Fruit fly (Drosophila melanogaster) whole organism, pupa: ENCODE measurements around the gene ClpX.

Source experiments
- CG10348 ChIP-seq: fragments of 200-800 bp; sonication (Bioruptor generic); IDR thresholded peaks from 2 replicates; pipeline ENCODE4 v1.3.6; 2022; ENCODE audit warnings: missing biosample characterization, missing genetic modification characterization
- CG12605 ChIP-seq: fragments of 200-800 bp; sonication (Bioruptor generic); IDR thresholded peaks from 2 replicates; pipeline ENCODE4 v1.3.6; 2022; ENCODE audit warnings: missing biosample characterization, missing genetic modification characterization
- CG13204 ChIP-seq: fragments of 200-800 bp; sonication (Bioruptor generic); optimal IDR thresholded peaks from 2 replicates; lab custom pipeline; 2018; ENCODE audit warnings: missing biosample characterization, mild to moderate bottlenecking, missing genetic modification characterization, moderate library complexity
- CG14655 ChIP-seq: fragments of 200-800 bp; sonication (Bioruptor generic); optimal IDR thresholded peaks from 3 replicates; lab custom pipeline; 2017; ENCODE audit warnings: mild to moderate bottlenecking, missing biosample characterization, missing genetic modification reagents, missing genetic modification characterization
- CG15710 ChIP-seq: fragments of 200-800 bp; sonication (Bioruptor generic); optimal IDR thresholded peaks from 2 replicates; lab custom pipeline; 2018; ENCODE audit warnings: missing biosample characterization, mild to moderate bottlenecking, missing genetic modification characterization, moderate library complexity
- CG17806 ChIP-seq: fragments of 200-800 bp; sonication (Bioruptor generic); optimal IDR thresholded peaks from 2 replicates; lab custom pipeline; 2018; ENCODE audit warnings: missing biosample characterization, mild to moderate bottlenecking, missing genetic modification characterization, moderate library complexity
- CG32121 ChIP-seq: fragments of 200-800 bp; sonication (Bioruptor generic); IDR thresholded peaks from 2 replicates; pipeline ENCODE4 v1.3.6; 2022; ENCODE audit warnings: missing biosample characterization, missing genetic modification characterization
- CG34367 ChIP-seq: fragments of 200-800 bp; sonication (Bioruptor generic); optimal IDR thresholded peaks from 2 replicates; lab custom pipeline; 2018; ENCODE audit warnings: missing biosample characterization, mild to moderate bottlenecking, missing genetic modification characterization
- CG4496 ChIP-seq: fragments of 200-800 bp; sonication (Bioruptor generic); IDR thresholded peaks from 3 replicates; pipeline ENCODE4 v1.3.6; 2022; ENCODE audit warnings: missing biosample characterization, missing genetic modification characterization
- CG8159 ChIP-seq: fragments of 200-800 bp; sonication (Bioruptor generic); optimal IDR thresholded peaks from 3 replicates; lab custom pipeline; 2018; ENCODE audit warnings: missing biosample characterization, mild to moderate bottlenecking, missing genetic modification characterization, moderate library complexity
- CG8301 ChIP-seq: fragments of 200-800 bp; sonication (Bioruptor generic); optimal IDR thresholded peaks from 2 replicates; lab custom pipeline; 2018; ENCODE audit warnings: missing biosample characterization, mild to moderate bottlenecking, missing genetic modification characterization
- CG9948 ChIP-seq: fragments of 200-800 bp; sonication (Bioruptor generic); optimal IDR thresholded peaks from 2 replicates; lab custom pipeline; 2018; ENCODE audit warnings: missing biosample characterization, mild to moderate bottlenecking, missing genetic modification characterization, moderate library complexity
- D1 ChIP-seq: fragments of 200-800 bp; sonication (Bioruptor generic); optimal IDR thresholded peaks from 2 replicates; lab custom pipeline; 2018; ENCODE audit warnings: missing biosample characterization, mild to moderate bottlenecking, missing genetic modification characterization, moderate library complexity
- EcR ChIP-seq: fragments of 200-800 bp; sonication (Bioruptor generic); optimal IDR thresholded peaks from 3 replicates; lab custom pipeline; 2019; ENCODE audit warnings: missing biosample characterization, missing genetic modification characterization, mild to moderate bottlenecking, moderate library complexity, missing genetic modification reagents
- Ets98B ChIP-seq: fragments of 200-800 bp; sonication (Bioruptor generic); IDR thresholded peaks from 2 replicates; pipeline ENCODE4 v1.3.6; 2022; ENCODE audit warnings: missing biosample characterization, missing genetic modification characterization
- Pif1A ChIP-seq: fragments of 200-800 bp; sonication (Bioruptor generic); optimal IDR thresholded peaks from 3 replicates; lab custom pipeline; 2016; ENCODE audit warnings: missing biosample characterization, missing genetic modification characterization
- Pif1B ChIP-seq: fragments of 200-800 bp; sonication (Bioruptor generic); optimal IDR thresholded peaks from 3 replicates; lab custom pipeline; 2016; ENCODE audit warnings: missing biosample characterization, missing genetic modification characterization
- Snoo ChIP-seq: fragments of 200-800 bp; sonication (Bioruptor generic); optimal IDR thresholded peaks from 3 replicates; lab custom pipeline; 2017; ENCODE audit warnings: missing biosample characterization, mild to moderate bottlenecking, missing genetic modification characterization, inconsistent platforms
- fd96Ca ChIP-seq: fragments of 200-800 bp; sonication (Bioruptor generic); IDR thresholded peaks from 3 replicates; pipeline ENCODE4 v1.3.6; 2022; ENCODE audit warnings: missing biosample characterization, missing genetic modification characterization
- gl ChIP-seq: fragments of 200-800 bp; sonication (Bioruptor generic); optimal IDR thresholded peaks from 2 replicates; lab custom pipeline; 2018; ENCODE audit warnings: missing biosample characterization, mild to moderate bottlenecking, missing genetic modification characterization
- rn ChIP-seq: fragments of 200-800 bp; sonication (Bioruptor generic); IDR thresholded peaks from 2 replicates; pipeline ENCODE4 v1.3.6; 2022; ENCODE audit warnings: missing biosample characterization, missing genetic modification characterization

ClpX gene

dm6 chr3R:19905932-19906439 is 2.5 kb upstream of the ClpX start:
- TF ChIP-seq CG13204 (GFP tag; lab: Kevin White, UChicago): peak; percentile 57
- TF ChIP-seq CG9948 (tag; lab: Kevin White, UChicago): peak; percentile 78
- no peak for TF ChIP-seq D1
- peak; percentile 83 for TF ChIP-seq CG14655 (GFP tag; lab: Kevin White, UChicago)
- TF ChIP-seq Ets98B (GFP tag; lab: Robert Waterston, UW): peak; percentile 83
- TF ChIP-seq CG10348 (GFP tag; lab: Robert Waterston, UW): no peak; the same call in 1 of the 2 replicates
- TF ChIP-seq Pif1A (GFP tag; lab: Kevin White, UChicago): peak; percentile 83
- TF ChIP-seq Snoo (tag; lab: Kevin White, UChicago): peak; percentile 87
- peak; percentile 69 for TF ChIP-seq Pif1B
- TF ChIP-seq EcR (GFP tag; lab: Kevin White, UChicago): peak; percentile 49
- peak; percentile 91 for TF ChIP-seq CG32121 (GFP tag; lab: Robert Waterston, UW)
- TF ChIP-seq gl (tag; lab: Kevin White, UChicago): peak; percentile 74
- TF ChIP-seq CG8159 (tag; lab: Kevin White, UChicago): peak; percentile 84
- peak; percentile 78 for TF ChIP-seq CG8301 (tag; lab: Kevin White, UChicago)
- peak; percentile 77 for TF ChIP-seq CG12605 (GFP tag; lab: Robert Waterston, UW)
- TF ChIP-seq CG17806 (tag; lab: Kevin White, UChicago): peak; percentile 78
- TF ChIP-seq CG34367 (tag; lab: Kevin White, UChicago): peak; percentile 82
- peak; percentile 92 for TF ChIP-seq fd96Ca (GFP tag; lab: Robert Waterston, UW)
- no peak; the same call in 1 of the 2 replicates for TF ChIP-seq rn (GFP tag; lab: Robert Waterston, UW)
- TF ChIP-seq CG4496 (GFP tag; lab: Robert Waterston, UW): peak; percentile 94
- peak; percentile 85 for TF ChIP-seq CG15710 (tag; lab: Kevin White, UChicago)

DNA sequence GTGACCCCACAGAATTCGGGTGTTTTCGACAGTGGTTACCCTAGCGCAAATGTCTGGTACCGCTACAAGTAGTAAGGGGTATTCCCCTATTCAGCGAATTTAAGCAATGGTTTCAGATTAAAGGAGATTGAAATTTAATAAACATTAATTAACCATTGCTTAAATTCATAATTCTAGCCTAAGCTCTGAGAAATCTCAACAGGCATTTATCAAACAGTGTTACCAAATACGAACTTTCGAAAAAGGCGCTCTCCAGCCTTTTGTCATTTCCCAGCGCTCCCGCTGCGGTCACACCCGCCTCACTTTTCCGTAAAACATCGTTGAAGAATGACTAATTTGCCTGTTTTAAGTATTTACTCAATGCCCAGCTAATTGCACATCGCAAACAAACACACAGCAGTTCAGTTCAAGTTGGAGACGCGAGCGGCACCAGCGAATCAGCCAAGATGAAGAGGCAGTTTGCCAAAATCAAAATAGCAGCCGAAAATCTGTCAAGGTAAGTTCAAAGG is 1.4 kb upstream of the ClpX start, which contains the start of the genes Surf6 and RhoGAP92B:
Gene Surf6 (minus strand): TSS at position 4 of the 509 bp plus-strand sequence.
Gene RhoGAP92B (plus strand): TSS at position 300 of the 509 bp plus-strand sequence.
- TF ChIP-seq CG13204 (GFP tag; lab: Kevin White, UChicago) (no peak), CG8159 (tag; lab: Kevin White, UChicago) (peak; percentile 14), Pif1B (peak; percentile 30), fd96Ca (GFP tag; lab: Robert Waterston, UW) (peak; percentile 40; the same call in 1 of the 3 replicates), CG4496 (GFP tag; lab: Robert Waterston, UW) (peak; percentile 29; the same call in 1 of the 3 replicates), CG15710 (tag; lab: Kevin White, UChicago) (peak; percentile 43), CG8301 (tag; lab: Kevin White, UChicago) (no peak), CG12605 (GFP tag; lab: Robert Waterston, UW) (peak; percentile 56; the same call in 1 of the 2 replicates), CG17806 (tag; lab: Kevin White, UChicago) (peak; percentile 12), D1 (no peak), Ets98B (GFP tag; lab: Robert Waterston, UW) (no peak), EcR (GFP tag; lab: Kevin White, UChicago) (peak; percentile 68), CG32121 (GFP tag; lab: Robert Waterston, UW) (peak; percentile 68), rn (GFP tag; lab: Robert Waterston, UW) (no peak), Pif1A (GFP tag; lab: Kevin White, UChicago) (no peak), CG34367 (tag; lab: Kevin White, UChicago) (peak; percentile 44), CG14655 (GFP tag; lab: Kevin White, UChicago) (no peak), CG10348 (GFP tag; lab: Robert Waterston, UW) (no peak), Snoo (tag; lab: Kevin White, UChicago) (peak; percentile 40), gl (tag; lab: Kevin White, UChicago) (no peak), CG9948 (tag; lab: Kevin White, UChicago) (no peak)

dm6 chr3R:19902328-19902727 is 1.2 kb downstream of the ClpX start:
- no peak for TF ChIP-seq CG34367 (tag; lab: Kevin White, UChicago)
- 0 out of 3 replicates have a peak, but pooled peaks have one; percentile 5 for TF ChIP-seq fd96Ca (GFP tag; lab: Robert Waterston, UW)

dm6 chr3R:19901742-19902141 is 1.7 kb downstream of the ClpX start:
- no peak for TF ChIP-seq gl (tag; lab: Kevin White, UChicago)
- TF ChIP-seq rn (GFP tag; lab: Robert Waterston, UW): no peak
- no peak for TF ChIP-seq CG4496 (GFP tag; lab: Robert Waterston, UW)
- no peak for TF ChIP-seq CG14655 (GFP tag; lab: Kevin White, UChicago)
- no peak for TF ChIP-seq CG8159 (tag; lab: Kevin White, UChicago)
- TF ChIP-seq CG13204 (GFP tag; lab: Kevin White, UChicago): no peak
- TF ChIP-seq Snoo (tag; lab: Kevin White, UChicago): no peak
- no peak for TF ChIP-seq Pif1A (GFP tag; lab: Kevin White, UChicago)
- TF ChIP-seq Ets98B (GFP tag; lab: Robert Waterston, UW): no peak
- TF ChIP-seq CG17806 (tag; lab: Kevin White, UChicago): no peak
- no peak for TF ChIP-seq Pif1B
- TF ChIP-seq CG9948 (tag; lab: Kevin White, UChicago): no peak
- no peak for TF ChIP-seq EcR (GFP tag; lab: Kevin White, UChicago)

dm6 chr3R:19895305-19895704 is 8.2 kb downstream of the ClpX start:
- TF ChIP-seq CG32121 (GFP tag; lab: Robert Waterston, UW) (no peak), D1 (no peak), Ets98B (GFP tag; lab: Robert Waterston, UW) (no peak), CG17806 (tag; lab: Kevin White, UChicago) (no peak), CG9948 (tag; lab: Kevin White, UChicago) (no peak), CG34367 (tag; lab: Kevin White, UChicago) (no peak), Pif1A (GFP tag; lab: Kevin White, UChicago) (no peak), CG10348 (GFP tag; lab: Robert Waterston, UW) (no peak), gl (tag; lab: Kevin White, UChicago) (no peak), Snoo (tag; lab: Kevin White, UChicago) (no peak), rn (GFP tag; lab: Robert Waterston, UW) (no peak), CG4496 (GFP tag; lab: Robert Waterston, UW) (no peak), CG8159 (tag; lab: Kevin White, UChicago) (no peak), fd96Ca (GFP tag; lab: Robert Waterston, UW) (no peak), CG13204 (GFP tag; lab: Kevin White, UChicago) (no peak), CG12605 (GFP tag; lab: Robert Waterston, UW) (no peak), EcR (GFP tag; lab: Kevin White, UChicago) (no peak)
